Worm (Caenorhabditis elegans) whole organism, late embryonic: Measurements from ENCODE around the gene F22B8.3.

Experiments
- F13H6.1 ChIP-seq: sonication (generic microtip); optimal IDR thresholded peaks from 2 replicates; lab custom pipeline; 2016; ENCODE audit warnings: missing genetic modification characterization, missing compliant biosample characterization
- T23F11.4 ChIP-seq: fragments of 200-800 bp; sonication (Bioruptor generic); optimal IDR thresholded peaks from 2 replicates; lab custom pipeline; 2018; ENCODE audit warnings: mild to moderate bottlenecking, missing genetic modification characterization, missing compliant biosample characterization
- ahr-1 ChIP-seq: sonication (generic microtip); optimal IDR thresholded peaks from 2 replicates; lab custom pipeline; 2016; ENCODE audit warnings: missing genetic modification characterization, missing compliant biosample characterization
- ceh-18 ChIP-seq: sonication (generic microtip); optimal IDR thresholded peaks from 2 replicates; lab custom pipeline; 2016; ENCODE audit warnings: missing genetic modification characterization, missing compliant biosample characterization
- ceh-19 ChIP-seq: fragments of 200-800 bp; sonication (Bioruptor generic); optimal IDR thresholded peaks from 2 replicates; lab custom pipeline; 2018; ENCODE audit warnings: mild to moderate bottlenecking, missing genetic modification characterization, missing compliant biosample characterization
- ceh-2 ChIP-seq: sonication (generic microtip); optimal IDR thresholded peaks from 2 replicates; lab custom pipeline; 2016; ENCODE audit warnings: missing genotype, missing genetic modification characterization, missing compliant biosample characterization
- ceh-22 ChIP-seq: sonication (generic microtip); optimal IDR thresholded peaks from 2 replicates; lab custom pipeline; 2017; ENCODE audit warnings: missing biosample characterization, missing genetic modification characterization
- ceh-24 ChIP-seq: sonication (generic microtip); optimal IDR thresholded peaks from 2 replicates; lab custom pipeline; 2016; ENCODE audit warnings: mild to moderate bottlenecking, missing genetic modification characterization, missing compliant biosample characterization
- ceh-31 ChIP-seq: sonication (generic microtip); optimal IDR thresholded peaks from 2 replicates; lab custom pipeline; 2016; ENCODE audit warnings: missing genetic modification characterization, missing compliant biosample characterization
- ceh-6 ChIP-seq: fragments of 200-800 bp; sonication (Bioruptor generic); optimal IDR thresholded peaks from 2 replicates; lab custom pipeline; 2018; ENCODE audit warnings: mild to moderate bottlenecking, missing genetic modification characterization, missing compliant biosample characterization
- ceh-9 ChIP-seq: sonication (generic microtip); optimal IDR thresholded peaks from 2 replicates; lab custom pipeline; 2016; ENCODE audit warnings: mild to moderate bottlenecking, missing genetic modification characterization, inconsistent platforms, missing compliant biosample characterization
- che-1 ChIP-seq: sonication (generic microtip); optimal IDR thresholded peaks from 2 replicates; lab custom pipeline; 2016; ENCODE audit warnings: mild to moderate bottlenecking, missing genetic modification characterization, missing compliant biosample characterization
- dmd-4 ChIP-seq: sonication (generic microtip); optimal IDR thresholded peaks from 2 replicates; lab custom pipeline; 2016; ENCODE audit warnings: borderline replicate concordance, missing genetic modification characterization, missing compliant biosample characterization
- elt-2 ChIP-seq: sonication (generic microtip); optimal IDR thresholded peaks from 2 replicates; lab custom pipeline; 2016; ENCODE audit warnings: missing genetic modification reagents, missing genetic modification characterization, missing compliant biosample characterization
- elt-4 ChIP-seq: sonication (generic microtip); optimal IDR thresholded peaks from 2 replicates; lab custom pipeline; 2016; ENCODE audit warnings: missing genetic modification characterization, missing compliant biosample characterization
- ets-4 ChIP-seq: sonication (generic microtip); optimal IDR thresholded peaks from 2 replicates; lab custom pipeline; 2016; ENCODE audit warnings: missing genetic modification characterization, missing compliant biosample characterization
- eyg-1 ChIP-seq: sonication (generic microtip); optimal IDR thresholded peaks from 2 replicates; lab custom pipeline; 2016; ENCODE audit warnings: missing genotype, missing genetic modification characterization, missing compliant biosample characterization
- fkh-10 ChIP-seq: fragments of 150-350 bp; optimal IDR thresholded peaks from 2 replicates; lab custom pipeline; 2014; ENCODE audit warnings: missing biosample characterization, missing genetic modification reagents, missing genetic modification characterization
- fkh-6 ChIP-seq: sonication (generic microtip); optimal IDR thresholded peaks from 2 replicates; lab custom pipeline; 2016; ENCODE audit warnings: missing genetic modification characterization, missing compliant biosample characterization
- hlh-13 ChIP-seq: fragments of 200-800 bp; sonication (Bioruptor generic); optimal IDR thresholded peaks from 2 replicates; lab custom pipeline; 2018; ENCODE audit warnings: mild to moderate bottlenecking, missing genetic modification characterization, missing compliant biosample characterization
- hlh-30 ChIP-seq: sonication (generic microtip); optimal IDR thresholded peaks from 2 replicates; lab custom pipeline; 2017; ENCODE audit warnings: antibody characterized with exemption, missing genetic modification characterization, missing compliant biosample characterization; ENCODE audit not compliant: insufficient read depth
- hlh-6 ChIP-seq: sonication (generic microtip); optimal IDR thresholded peaks from 2 replicates; lab custom pipeline; 2016; ENCODE audit warnings: missing genotype, missing genetic modification characterization, missing compliant biosample characterization
- hlh-8 ChIP-seq: sonication (generic microtip); optimal IDR thresholded peaks from 2 replicates; lab custom pipeline; 2016; ENCODE audit warnings: missing genotype, missing genetic modification characterization, missing compliant biosample characterization
- lin-11 ChIP-seq: fragments of 200-800 bp; sonication (Bioruptor generic); optimal IDR thresholded peaks from 2 replicates; lab custom pipeline; 2018; ENCODE audit warnings: mild to moderate bottlenecking, missing genetic modification characterization, missing compliant biosample characterization
- mec-3 ChIP-seq: sonication (generic microtip); optimal IDR thresholded peaks from 2 replicates; lab custom pipeline; 2016; ENCODE audit warnings: borderline replicate concordance, missing genetic modification characterization, missing compliant biosample characterization
- nfya-1 ChIP-seq: sonication (generic microtip); optimal IDR thresholded peaks from 2 replicates; lab custom pipeline; 2017; ENCODE audit warnings: missing genetic modification characterization, mild to moderate bottlenecking, missing compliant biosample characterization, antibody characterized with exemption, moderate library complexity
- nhr-232 ChIP-seq: sonication (generic microtip); optimal IDR thresholded peaks from 2 replicates; lab custom pipeline; 2016; ENCODE audit warnings: missing genetic modification characterization, missing compliant biosample characterization
- odd-2 ChIP-seq: sonication (generic microtip); optimal IDR thresholded peaks from 2 replicates; lab custom pipeline; 2017; ENCODE audit warnings: antibody characterized with exemption, mild to moderate bottlenecking, missing genetic modification characterization, missing compliant biosample characterization
- pag-3 ChIP-seq: sonication (generic microtip); optimal IDR thresholded peaks from 2 replicates; lab custom pipeline; 2016; ENCODE audit warnings: missing compliant biosample characterization, missing genetic modification characterization, borderline replicate concordance
- pha-2 ChIP-seq: sonication (generic microtip); optimal IDR thresholded peaks from 2 replicates; lab custom pipeline; 2017; ENCODE audit warnings: mild to moderate bottlenecking, missing genetic modification characterization, missing compliant biosample characterization
- pros-1 ChIP-seq: fragments of 150-350 bp; optimal IDR thresholded peaks from 2 replicates; lab custom pipeline; 2014; ENCODE audit warnings: missing biosample characterization, missing genetic modification reagents, missing genetic modification characterization
- ref-2 ChIP-seq: sonication (generic microtip); optimal IDR thresholded peaks from 2 replicates; lab custom pipeline; 2016; ENCODE audit warnings: missing genetic modification characterization, missing compliant biosample characterization
- rnt-1 ChIP-seq: sonication (generic microtip); optimal IDR thresholded peaks from 2 replicates; lab custom pipeline; 2016; ENCODE audit warnings: missing genetic modification characterization, missing compliant biosample characterization
- sox-2 ChIP-seq: fragments of 200-800 bp; sonication (Bioruptor generic); IDR thresholded peaks from 2 replicates; pipeline ENCODE4 v1.3.6; 2022; ENCODE audit warnings: missing genetic modification reagents, missing genetic modification characterization, missing compliant biosample characterization
- syd-9 ChIP-seq: sonication (generic microtip); optimal IDR thresholded peaks from 2 replicates; lab custom pipeline; 2016; ENCODE audit warnings: mild to moderate bottlenecking, missing genetic modification characterization, moderate library complexity, missing compliant biosample characterization
- tbx-2 ChIP-seq: sonication (generic microtip); optimal IDR thresholded peaks from 2 replicates; lab custom pipeline; 2016; ENCODE audit warnings: missing genetic modification characterization, missing compliant biosample characterization
- unc-3 ChIP-seq, 2 experiments: fragments of 200-800 bp in 1 of 2; sonication (Bioruptor generic) in 1 of 2; sonication (generic microtip) in 1 of 2; conservative IDR thresholded peaks in 1 of 2; optimal IDR thresholded peaks in 1 of 2; 2 replicates each; pipeline versions ENCODE4 v1.3.6 to Lab custom; 2016 to 2022; ENCODE audit warnings: missing compliant biosample characterization in 2 of 2, missing genetic modification characterization in 2 of 2, missing genetic modification reagents in 1 of 2
- zip-5 ChIP-seq: sonication (generic microtip); optimal IDR thresholded peaks from 2 replicates; lab custom pipeline; 2016; ENCODE audit warnings: missing genetic modification characterization, missing compliant biosample characterization

Gene F22B8.3

ce11 chrV:16046573-16046972 lies 44.2 kb upstream of the F22B8.3 start, which contains the start of gene ZK285.2:
TSS of gene ZK285.2 (plus strand) at chrV:16046873.
- TF ChIP-seq dmd-4 (no peak), ref-2 (tag; lab: Kevin White, UChicago) (no peak), ahr-1 (tag; lab: Kevin White, UChicago) (no peak), che-1 (no peak), ceh-19 (GFP tag; lab: Kevin White, UChicago) (no peak), nhr-232 (no peak), zip-5 (tag; lab: Kevin White, UChicago) (no peak), ceh-9 (tag; lab: Kevin White, UChicago) (no peak), elt-2 (tag; lab: Kevin White, UChicago) (no peak), F13H6.1 (tag; lab: Kevin White, UChicago) (no peak), rnt-1 (tag; lab: Kevin White, UChicago) (no peak), ets-4 (tag; lab: Kevin White, UChicago) (no peak), pros-1 (tag; lab: Kevin White, UChicago) (no peak), ceh-6 (GFP tag; lab: Kevin White, UChicago) (no peak), ceh-2 (no peak), hlh-13 (GFP tag; lab: Kevin White, UChicago) (no peak), ceh-18 (tag; lab: Kevin White, UChicago) (no peak), pha-2 (tag; lab: Kevin White, UChicago) (no peak), mec-3 (no peak), elt-4 (tag; lab: Kevin White, UChicago) (no peak)

- TF ChIP-seq hlh-8 = no peak
- no peak for TF ChIP-seq syd-9
- no peak for TF ChIP-seq unc-3 (GFP tag; conservative IDR thresholded peaks at IDR 0.05; lab: Robert Waterston, UW)
- TF ChIP-seq unc-3 (tag; optimal IDR thresholded peaks at IDR 0.05; lab: Kevin White, UChicago) = no peak
- no peak for TF ChIP-seq pha-2 (tag; lab: Kevin White, UChicago)
- TF ChIP-seq pag-3 = no peak
- TF ChIP-seq tbx-2 = no peak
- TF ChIP-seq hlh-6 (tag; lab: Kevin White, UChicago) = no peak
- no peak for TF ChIP-seq zip-5 (tag; lab: Kevin White, UChicago)
- no peak for TF ChIP-seq fkh-10
- TF ChIP-seq ceh-22 (tag; lab: Kevin White, UChicago) = no peak
- no peak for TF ChIP-seq fkh-6
- no peak for TF ChIP-seq odd-2 (tag; lab: Kevin White, UChicago)
- TF ChIP-seq eyg-1 (tag; lab: Kevin White, UChicago) = no peak
- TF ChIP-seq hlh-13 (GFP tag; lab: Kevin White, UChicago) = no peak
- TF ChIP-seq ref-2 (tag; lab: Kevin White, UChicago) = no peak
- no peak for TF ChIP-seq hlh-30 (tag; lab: Kevin White, UChicago)
- no peak for TF ChIP-seq ceh-2
- TF ChIP-seq ceh-31 (tag; lab: Kevin White, UChicago) = no peak
Observed at ce11 chrV:16047052-16047451, 43.7 kb upstream of the F22B8.3 start.

ce11 chrV:16047508-16047907 lies 43.3 kb upstream of the F22B8.3 start, which contains the start of gene str-198:
TSS of gene str-198 (plus strand) at chrV:16047808.
- TF ChIP-seq ceh-24 (tag; lab: Kevin White, UChicago) = no peak
- no peak for TF ChIP-seq pag-3
- TF ChIP-seq ceh-9 (tag; lab: Kevin White, UChicago) = no peak
- no peak for TF ChIP-seq lin-11 (tag; lab: Kevin White, UChicago)
- TF ChIP-seq T23F11.4 (GFP tag; lab: Kevin White, UChicago) = no peak
- TF ChIP-seq nfya-1 = no peak
- TF ChIP-seq fkh-6 = no peak
- no peak for TF ChIP-seq sox-2 (GFP tag; lab: Robert Waterston, UW)
